Worm (Caenorhabditis elegans) whole organism, L1 larva: ENCODE measurements around the gene pgl-2.

Experiments used
- C16A3.4 ChIP-seq: fragments of 150-350 bp; optimal IDR thresholded peaks from 2 replicates; lab custom pipeline; 2014; ENCODE audit warnings: missing biosample characterization, missing genetic modification characterization
- F16B12.6 ChIP-seq: fragments of 150-350 bp; optimal IDR thresholded peaks from 2 replicates; lab custom pipeline; 2014; ENCODE audit warnings: missing biosample characterization, missing genetic modification characterization
- aha-1 ChIP-seq: fragments of 150-350 bp; optimal IDR thresholded peaks from 2 replicates; lab custom pipeline; 2014; ENCODE audit warnings: missing biosample characterization, missing genetic modification characterization
- ama-1 ChIP-seq: fragments of 150-350 bp; optimal IDR thresholded peaks from 2 replicates; lab custom pipeline; 2014
- blmp-1 ChIP-seq: fragments of 150-350 bp; optimal IDR thresholded peaks from 2 replicates; lab custom pipeline; 2014; ENCODE audit warnings: missing biosample characterization, missing genetic modification characterization
- ceh-63 ChIP-seq: fragments of 200-800 bp; sonication (Bioruptor generic); optimal IDR thresholded peaks from 2 replicates; lab custom pipeline; 2018; ENCODE audit warnings: mild to moderate bottlenecking, missing genetic modification characterization, missing compliant biosample characterization
- dpl-1 ChIP-seq, 3 experiments: fragments of 150-350 bp in 2 of 3; sonication (generic microtip) in 1 of 3; optimal IDR thresholded peaks; 2 replicates each; lab custom pipeline; 2014 to 2017; ENCODE audit warnings: missing biosample characterization in 3 of 3, missing genetic modification characterization in 3 of 3, missing genetic modification reagents in 3 of 3
- efl-1 ChIP-seq, 4 experiments: fragments of 150-350 bp; optimal IDR thresholded peaks in 3 of 4; peaks in 1 of 4; 1 replicate in 1 of 4; 2 replicates in 3 of 4; lab custom pipeline; 2014; ENCODE audit warnings: missing biosample characterization in 2 of 4, missing genetic modification characterization in 2 of 4, missing genetic modification reagents in 2 of 4
- egl-13 ChIP-seq: sonication (generic microtip); optimal IDR thresholded peaks from 2 replicates; lab custom pipeline; 2016; ENCODE audit warnings: missing genotype, missing genetic modification reagents, missing genetic modification characterization, missing compliant biosample characterization
- egl-27 ChIP-seq, 2 experiments: fragments of 150-350 bp in 1 of 2; sonication (generic microtip); optimal IDR thresholded peaks; 3 replicates each; lab custom pipeline; 2017 to 2018; ENCODE audit warnings: missing biosample characterization in 2 of 2, missing genetic modification characterization in 2 of 2, missing genetic modification reagents in 2 of 2
- elt-3 ChIP-seq, 6 experiments: fragments of 150-350 bp in 1 of 6; sonication (generic microtip); optimal IDR thresholded peaks; 2 replicates each; lab custom pipeline; 2017 to 2018; ENCODE audit warnings: missing biosample characterization in 6 of 6, missing genetic modification characterization in 6 of 6, inconsistent platforms in 1 of 6
- fkh-10 ChIP-seq: sonication (generic microtip); optimal IDR thresholded peaks from 2 replicates; lab custom pipeline; 2017; ENCODE audit warnings: missing biosample characterization, missing genetic modification reagents, missing genetic modification characterization
- fkh-4 ChIP-seq: sonication (generic microtip); optimal IDR thresholded peaks from 2 replicates; lab custom pipeline; 2016; ENCODE audit warnings: missing compliant biosample characterization, missing genetic modification characterization, borderline replicate concordance
- fos-1 ChIP-seq: fragments of 150-350 bp; optimal IDR thresholded peaks from 2 replicates; lab custom pipeline; 2014; ENCODE audit warnings: missing biosample characterization, missing genetic modification characterization
- grh-1 ChIP-seq: fragments of 200-800 bp; sonication (Bioruptor generic); IDR thresholded peaks from 2 replicates; pipeline ENCODE4 v1.3.6; 2022; ENCODE audit warnings: missing genetic modification reagents, missing genetic modification characterization, missing compliant biosample characterization
- hpl-2 ChIP-seq: fragments of 150-350 bp; optimal IDR thresholded peaks from 2 replicates; lab custom pipeline; 2014; ENCODE audit warnings: missing biosample characterization, missing genetic modification reagents, missing genetic modification characterization
- irx-1 ChIP-seq: sonication (generic microtip); optimal IDR thresholded peaks from 2 replicates; lab custom pipeline; 2016; ENCODE audit warnings: missing genetic modification characterization, missing compliant biosample characterization
- jun-1 ChIP-seq: fragments of 150-350 bp; optimal IDR thresholded peaks from 2 replicates; lab custom pipeline; 2014; ENCODE audit warnings: missing biosample characterization, missing genetic modification reagents, missing genetic modification characterization
- lin-13 ChIP-seq: fragments of 150-350 bp; optimal IDR thresholded peaks from 2 replicates; lab custom pipeline; 2014; ENCODE audit warnings: missing biosample characterization, missing genetic modification reagents, missing genetic modification characterization
- lin-14 ChIP-seq: fragments of 200-800 bp; sonication (Bioruptor generic); optimal IDR thresholded peaks from 2 replicates; lab custom pipeline; 2018; ENCODE audit warnings: mild to moderate bottlenecking, missing genetic modification characterization, moderate library complexity, missing compliant biosample characterization
- lin-15B ChIP-seq: fragments of 150-350 bp; sonication (generic microtip); optimal IDR thresholded peaks from 3 replicates; lab custom pipeline; 2014; ENCODE audit warnings: missing biosample characterization, missing genetic modification characterization
- lin-35 ChIP-seq, 2 experiments: fragments of 150-350 bp; optimal IDR thresholded peaks; 2 replicates each; lab custom pipeline; 2014; ENCODE audit warnings: missing biosample characterization in 2 of 2, missing genetic modification characterization in 2 of 2, missing genetic modification reagents in 2 of 2
- lin-39 ChIP-seq: fragments of 150-350 bp; optimal IDR thresholded peaks from 2 replicates; lab custom pipeline; 2014; ENCODE audit warnings: missing biosample characterization, missing genetic modification reagents, missing genetic modification characterization
- lsy-2 ChIP-seq, 2 experiments: fragments of 150-350 bp; optimal IDR thresholded peaks; 2 replicates each; lab custom pipeline; 2014; ENCODE audit warnings: missing biosample characterization in 2 of 2, missing genetic modification characterization in 2 of 2
- mab-9 ChIP-seq: fragments of 200-800 bp; sonication (Bioruptor generic); IDR thresholded peaks from 2 replicates; pipeline ENCODE4 v1.3.6; 2022; ENCODE audit warnings: missing genetic modification reagents, missing genetic modification characterization, missing compliant biosample characterization
- mdl-1 ChIP-seq, 2 experiments: fragments of 150-350 bp; optimal IDR thresholded peaks; 2 replicates each; lab custom pipeline; 2014 to 2017; ENCODE audit warnings: missing biosample characterization in 2 of 2, missing genetic modification characterization in 2 of 2, inconsistent platforms in 1 of 2
- mef-2 ChIP-seq: fragments of 150-350 bp; optimal IDR thresholded peaks from 2 replicates; lab custom pipeline; 2014; ENCODE audit warnings: missing biosample characterization, missing genetic modification characterization
- mep-1 ChIP-seq: fragments of 150-350 bp; optimal IDR thresholded peaks from 2 replicates; lab custom pipeline; 2014; ENCODE audit warnings: missing biosample characterization, missing genetic modification characterization
- nhr-12 ChIP-seq: sonication (generic microtip); optimal IDR thresholded peaks from 2 replicates; lab custom pipeline; 2017; ENCODE audit warnings: missing biosample characterization, missing genetic modification characterization
- nhr-20 ChIP-seq: sonication (generic microtip); optimal IDR thresholded peaks from 2 replicates; lab custom pipeline; 2016; ENCODE audit warnings: mild to moderate bottlenecking, missing genetic modification characterization, missing compliant biosample characterization
- nhr-237 ChIP-seq: fragments of 150-350 bp; optimal IDR thresholded peaks from 2 replicates; lab custom pipeline; 2014; ENCODE audit warnings: missing biosample characterization, missing genetic modification characterization
- nhr-28 ChIP-seq: fragments of 150-350 bp; optimal IDR thresholded peaks from 2 replicates; lab custom pipeline; 2014; ENCODE audit warnings: missing biosample characterization, missing genetic modification characterization
- nhr-47 ChIP-seq: sonication (generic microtip); optimal IDR thresholded peaks from 2 replicates; lab custom pipeline; 2016; ENCODE audit warnings: mild to moderate bottlenecking, missing genetic modification characterization, moderate library complexity, missing compliant biosample characterization
- nhr-71 ChIP-seq: sonication (generic microtip); optimal IDR thresholded peaks from 2 replicates; lab custom pipeline; 2016; ENCODE audit warnings: mild to moderate bottlenecking, missing genetic modification characterization, moderate library complexity, missing compliant biosample characterization
- nhr-77 ChIP-seq: fragments of 150-350 bp; optimal IDR thresholded peaks from 2 replicates; lab custom pipeline; 2014; ENCODE audit warnings: missing biosample characterization, missing genetic modification characterization
- nhr-85 ChIP-seq: sonication (generic microtip); peaks from one replicate; lab custom pipeline; 2016; ENCODE audit warnings: missing genetic modification characterization, inconsistent platforms, missing compliant biosample characterization
- pag-3 ChIP-seq: sonication (generic microtip); optimal IDR thresholded peaks from 2 replicates; lab custom pipeline; 2017; ENCODE audit warnings: missing genetic modification characterization, mild to moderate bottlenecking, missing compliant biosample characterization, antibody characterized with exemption, borderline replicate concordance; ENCODE audit not compliant: insufficient read depth
- rnt-1 ChIP-seq: sonication (generic microtip); optimal IDR thresholded peaks from 2 replicates; lab custom pipeline; 2016; ENCODE audit warnings: mild to moderate bottlenecking, missing genetic modification characterization, moderate library complexity, missing compliant biosample characterization
- skn-1 ChIP-seq: fragments of 150-350 bp; optimal IDR thresholded peaks from 2 replicates; lab custom pipeline; 2014; ENCODE audit warnings: missing biosample characterization, missing genetic modification characterization
- snpc-4 ChIP-seq: fragments of 150-350 bp; optimal IDR thresholded peaks from 2 replicates; lab custom pipeline; 2014; ENCODE audit warnings: missing biosample characterization, missing genetic modification characterization
- snu-23 ChIP-seq: sonication (generic microtip); optimal IDR thresholded peaks from 2 replicates; lab custom pipeline; 2016; ENCODE audit warnings: missing genetic modification characterization, missing compliant biosample characterization
- sptf-1 ChIP-seq: fragments of 150-350 bp; optimal IDR thresholded peaks from 2 replicates; lab custom pipeline; 2014; ENCODE audit warnings: missing biosample characterization, missing genetic modification characterization
- sup-37 ChIP-seq: fragments of 200-800 bp; sonication (Bioruptor generic); optimal IDR thresholded peaks from 2 replicates; lab custom pipeline; 2018; ENCODE audit warnings: mild to moderate bottlenecking, missing genetic modification characterization, missing compliant biosample characterization
- swsn-7 ChIP-seq: sonication (generic microtip); optimal IDR thresholded peaks from 2 replicates; lab custom pipeline; 2016; ENCODE audit warnings: missing genetic modification characterization, missing compliant biosample characterization
- tbx-2 ChIP-seq: sonication (generic microtip); optimal IDR thresholded peaks from 2 replicates; lab custom pipeline; 2016; ENCODE audit warnings: missing genetic modification characterization, missing compliant biosample characterization
- unc-30 ChIP-seq: sonication (generic microtip); optimal IDR thresholded peaks from 2 replicates; lab custom pipeline; 2017; ENCODE audit warnings: missing biosample characterization, missing genetic modification characterization
- unc-62 ChIP-seq: fragments of 150-350 bp; optimal IDR thresholded peaks from 2 replicates; lab custom pipeline; 2014; ENCODE audit warnings: missing biosample characterization, missing genetic modification reagents, missing genetic modification characterization
- unc-98 ChIP-seq: fragments of 200-800 bp; sonication (Bioruptor generic); IDR thresholded peaks from 2 replicates; pipeline ENCODE4 v1.3.6; 2022; ENCODE audit warnings: missing genetic modification characterization, missing compliant biosample characterization
- xbp-1 ChIP-seq: sonication (generic microtip); optimal IDR thresholded peaks from 2 replicates; lab custom pipeline; 2016; ENCODE audit warnings: missing genetic modification characterization, missing compliant biosample characterization

Gene pgl-2

DNA sequence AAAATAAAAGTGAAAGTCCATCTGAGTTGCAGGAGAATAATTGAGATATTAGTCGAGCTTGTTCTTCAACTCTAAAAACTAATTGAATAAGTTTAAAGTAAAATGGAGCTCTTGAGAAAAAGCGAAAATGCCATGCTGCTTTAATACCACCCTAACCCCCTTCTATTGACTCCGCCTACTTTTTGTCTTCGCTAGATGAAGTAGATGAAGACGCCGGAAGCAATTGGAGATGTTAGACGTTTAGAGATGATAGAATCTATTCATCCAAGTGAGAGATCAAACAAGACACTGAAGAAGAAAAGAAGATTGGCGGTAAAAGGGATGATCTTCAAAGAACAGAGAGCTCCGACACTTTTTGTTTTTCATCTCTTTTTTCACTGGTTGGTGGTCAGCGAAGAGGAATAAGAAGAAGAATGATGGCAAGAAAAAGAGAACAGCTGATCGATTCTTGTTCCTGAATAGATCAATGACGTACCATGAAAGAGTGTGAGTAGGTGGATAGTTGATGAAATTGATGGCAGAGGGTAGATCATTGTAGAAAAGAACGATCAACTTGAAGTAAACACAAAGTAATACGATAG lies 20.7 kb downstream of the pgl-2 start (continued):
- no peak for TF ChIP-seq nhr-28 (tag; lab: Kevin White, UChicago)
- no peak for TF ChIP-seq ceh-63 (GFP tag; lab: Kevin White, UChicago)
- no peak for TF ChIP-seq efl-1 (optimal IDR thresholded peaks at IDR 0.05; lab: Kevin White, UChicago)
- peak in 1 of 2 experiments; percentile 30 for TF ChIP-seq efl-1 (GFP tag; optimal IDR thresholded peaks at IDR 0.05 in 1 of 2; lab: Kevin White, UChicago)
- no peak for TF ChIP-seq sup-37
- peak; percentile 0 for TF ChIP-seq snu-23
- no peak for TF ChIP-seq rnt-1 (tag; lab: Kevin White, UChicago)
- TF ChIP-seq C16A3.4: no peak
- peak; percentile 6 for TF ChIP-seq mep-1 (tag; lab: Kevin White, UChicago)
- TF ChIP-seq lin-15B: no peak
- TF ChIP-seq lin-39 (tag; lab: Kevin White, UChicago): no peak
- peak; percentile 11 for TF ChIP-seq pag-3 (tag; lab: Kevin White, UChicago)
- TF ChIP-seq snpc-4: no peak
- peak; percentile 18 for TF ChIP-seq nhr-20 (tag; lab: Kevin White, UChicago)
- TF ChIP-seq fos-1: no peak
- no peak for TF ChIP-seq swsn-7 (tag; lab: Kevin White, UChicago)
- no peak for TF ChIP-seq hpl-2 (GFP tag; lab: Kevin White, UChicago)
- no peak for TF ChIP-seq fkh-10 (GFP tag; lab: Kevin White, UChicago)
- TF ChIP-seq lin-13 (GFP tag; lab: Kevin White, UChicago): no peak
- no peak for TF ChIP-seq jun-1 (tag; lab: Kevin White, UChicago)
- TF ChIP-seq lsy-2 (tag; optimal IDR thresholded peaks at IDR 0.05; lab: Kevin White, UChicago): no peak
- no peak for TF ChIP-seq aha-1 (tag; lab: Kevin White, UChicago)
- TF ChIP-seq F16B12.6 (tag; lab: Kevin White, UChicago): no peak
- TF ChIP-seq mef-2 (tag; lab: Kevin White, UChicago): no peak
- peak; percentile 87 for TF ChIP-seq nhr-85 (tag; lab: Kevin White, UChicago)
- no peak for TF ChIP-seq xbp-1 (tag; lab: Kevin White, UChicago)
- TF ChIP-seq grh-1 (GFP tag; lab: Robert Waterston, UW): no peak
- TF ChIP-seq unc-98 (GFP tag; lab: Robert Waterston, UW): no peak
- TF ChIP-seq blmp-1: peak; percentile 83

DNA sequence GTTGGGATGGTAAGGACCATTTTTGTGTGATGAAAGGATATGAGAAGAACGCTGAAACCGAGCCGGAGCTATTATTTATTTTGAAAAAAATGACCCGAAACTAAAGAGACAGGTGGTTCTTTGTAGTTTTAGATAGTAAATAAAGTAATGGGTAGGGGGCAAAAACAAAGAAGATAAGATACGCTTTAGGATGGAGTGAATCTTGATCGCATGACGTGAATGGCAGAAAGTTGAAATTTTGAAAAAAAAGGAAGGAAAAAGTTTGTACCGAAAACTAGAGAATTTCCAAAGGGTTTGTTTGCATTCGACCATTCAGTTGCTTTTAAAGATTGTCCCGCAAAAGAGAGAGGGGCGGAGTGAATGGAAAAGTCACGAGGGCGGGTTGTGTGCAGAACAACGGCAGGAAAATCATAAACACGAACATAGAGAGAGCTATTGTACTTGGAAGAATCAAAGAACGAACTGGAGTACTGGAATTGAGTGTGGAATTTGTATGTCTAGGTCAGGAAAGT lies 21.3 kb downstream of the pgl-2 start, which contains the start of gene F22B7.9:
Gene F22B7.9, minus strand, starts transcription at position 51 of the 512 bp plus-strand sequence.
- TF ChIP-seq skn-1 (tag; lab: Kevin White, UChicago): peak; percentile 0
- TF ChIP-seq jun-1 (tag; lab: Kevin White, UChicago): no peak
- no peak for TF ChIP-seq efl-1 (optimal IDR thresholded peaks at IDR 0.05; lab: Kevin White, UChicago)
- peak in 1 of 2 experiments; percentile 16 for TF ChIP-seq efl-1 (GFP tag; optimal IDR thresholded peaks at IDR 0.05 in 1 of 2; lab: Kevin White, UChicago)
- TF ChIP-seq sptf-1 (tag; lab: Kevin White, UChicago): no peak
- no peak for TF ChIP-seq F16B12.6 (tag; lab: Kevin White, UChicago)
- TF ChIP-seq nhr-12 (tag; lab: Kevin White, UChicago): no peak
- TF ChIP-seq ama-1: peak; percentile 83
- peak in 1 of 2 experiments; percentile 34 for TF ChIP-seq lin-35 (GFP tag; optimal IDR thresholded peaks at IDR 0.05; lab: Kevin White, UChicago)
- no peak for TF ChIP-seq mep-1 (tag; lab: Kevin White, UChicago)
- peak; percentile 81 for TF ChIP-seq nhr-85 (tag; lab: Kevin White, UChicago)
- no peak for TF ChIP-seq egl-13 (tag; lab: Kevin White, UChicago)
- no peak for TF ChIP-seq blmp-1
- TF ChIP-seq nhr-237: no peak
- peak in 1 of 2 experiments; percentile 53 for TF ChIP-seq mdl-1 (tag; optimal IDR thresholded peaks at IDR 0.05; lab: Kevin White, UChicago)
- TF ChIP-seq nhr-71 (tag; lab: Kevin White, UChicago): peak; percentile 54
- no peak for TF ChIP-seq mab-9
- TF ChIP-seq irx-1 (tag; lab: Kevin White, UChicago): no peak
- TF ChIP-seq egl-27 (tag; optimal IDR thresholded peaks at IDR 0.05; lab: Kevin White, UChicago): no peak
- TF ChIP-seq lin-14 (GFP tag; lab: Kevin White, UChicago): peak; percentile 26
- peak; percentile 4 for TF ChIP-seq nhr-77
- peak in 1 of 3 experiments; percentile 9 for TF ChIP-seq dpl-1 (GFP tag; optimal IDR thresholded peaks at IDR 0.05; lab: Kevin White, UChicago)
- TF ChIP-seq snu-23: peak; percentile 35
- TF ChIP-seq nhr-47 (tag; lab: Kevin White, UChicago): peak; percentile 30
- TF ChIP-seq grh-1 (GFP tag; lab: Robert Waterston, UW): no peak
- TF ChIP-seq rnt-1 (tag; lab: Kevin White, UChicago): peak; percentile 11
- no peak for TF ChIP-seq unc-62 (GFP tag; lab: Kevin White, UChicago)
- TF ChIP-seq elt-3 (tag; optimal IDR thresholded peaks at IDR 0.05; lab: Kevin White, UChicago): peak in 2 of 6 experiments; percentile 38 to 51
- no peak for TF ChIP-seq fkh-4 (tag; lab: Kevin White, UChicago)
- peak; percentile 10 for TF ChIP-seq C16A3.4
- TF ChIP-seq fos-1: no peak
- no peak for TF ChIP-seq unc-30 (tag; lab: Kevin White, UChicago)
- peak; percentile 23 for TF ChIP-seq tbx-2 (tag; lab: Kevin White, UChicago)
